Fruit fly (Drosophila melanogaster) ovary, adult (tissue): ENCODE measurements around the gene RIOK1.

ENCODE experiments used
- CG17801 ChIP-seq: fragments of 200-800 bp; optimal IDR thresholded peaks from 2 replicates; lab custom pipeline; 2019; ENCODE audit warnings: missing biosample characterization, mild to moderate bottlenecking, missing genetic modification characterization, moderate library complexity; ENCODE audit not compliant: partially characterized antibody

RIOK1 gene

DNA sequence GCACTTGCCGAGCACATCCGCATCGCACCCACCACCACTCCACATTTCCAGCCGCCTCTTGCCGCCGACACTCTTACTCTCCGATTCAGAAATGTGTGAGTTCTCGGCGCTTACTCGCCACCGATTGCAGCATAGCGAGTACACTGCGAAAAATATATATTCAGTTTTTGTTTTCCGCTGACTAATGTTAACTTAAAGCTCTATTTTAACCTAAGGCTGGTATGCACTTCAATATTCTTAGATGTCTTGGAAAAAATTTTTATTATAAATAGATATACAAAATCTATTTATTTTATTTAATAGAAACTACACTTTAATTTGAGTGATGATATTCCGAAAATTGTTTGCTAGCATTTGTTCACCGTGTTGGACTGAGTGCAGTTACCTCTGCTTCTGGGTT is 49.0 kb downstream of the RIOK1 start:
- TF ChIP-seq CG17801 (GFP tag; lab: Kevin White, UChicago): no peak

DNA sequence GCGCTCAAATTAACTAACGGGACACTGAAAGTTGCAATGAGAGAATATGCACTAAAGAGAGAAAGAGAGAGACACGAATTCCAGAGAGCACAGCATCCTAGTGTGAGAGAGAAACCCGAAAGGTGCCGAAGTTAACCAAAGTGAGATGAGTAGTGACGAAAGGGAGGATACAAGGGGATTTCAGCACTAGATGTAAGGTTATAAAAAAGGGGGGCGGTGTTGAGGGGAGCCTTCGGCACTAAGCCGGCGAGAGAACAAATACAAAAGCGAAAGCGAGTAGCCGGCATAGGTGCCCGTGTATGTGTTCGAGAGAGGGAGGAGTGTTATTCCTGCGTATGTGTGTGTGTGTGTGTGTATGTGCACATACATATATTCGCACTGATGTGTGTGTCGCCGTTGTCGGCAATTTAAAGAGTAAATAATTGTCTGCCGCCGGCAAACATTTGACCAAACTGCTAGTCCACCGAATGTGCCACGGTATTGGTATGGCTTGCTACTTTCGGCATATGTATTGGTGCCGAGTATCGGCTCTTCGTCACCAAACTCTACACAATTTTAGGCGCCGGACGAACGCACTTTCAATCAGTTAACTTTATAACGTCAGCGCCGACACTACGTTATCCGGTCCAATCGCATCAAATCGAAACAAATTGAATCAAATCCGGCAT is 51.6 kb downstream of the RIOK1 start, which contains the start of gene CG7368:
Gene CG7368 (plus strand): TSS at position 618 of the 668 bp plus-strand sequence.
- TF ChIP-seq CG17801 (GFP tag; lab: Kevin White, UChicago): no peak
